Comparison of ENCODE assay signal across 5 worm cellular contexts in genomic region chrV:14200086-14200485, ce11.
A peak's percentile ranks its signal among the peaks of the same experiment; 100 is the strongest.
TF ChIP-seq lines count a peak whose summit lies in the region.

No protein-coding gene starts in this region.

TF ChIP-seq in whole organism, L1 larva, 84 proteins besides CTCF, POLR2A, EP300 and RAD21 (continued from another document and continues in another):
- TF ChIP-seq ets-5 (GFP tag; IDR thresholded peaks at IDR 0.05; lab: Robert Waterston, UW) (no peak), hlh-17 (GFP tag; optimal IDR thresholded peaks at IDR 0.05; lab: Kevin White, UChicago; ENCODE audit: borderline replicate concordance) (no peak), ztf-11 (tag; optimal IDR thresholded peaks at IDR 0.05; lab: Kevin White, UChicago) (peak in 1 of 2 experiments; percentile 58), C16A3.4 (tag; optimal IDR thresholded peaks at IDR 0.05; lab: Kevin White, UChicago) (peak; percentile 91), xbp-1 (tag; optimal IDR thresholded peaks at IDR 0.05; lab: Kevin White, UChicago) (peak; percentile 87), ceh-82 (tag; optimal IDR thresholded peaks at IDR 0.05; lab: Kevin White, UChicago) (peak; percentile 84 to 93 (median 90)), nhr-12 (tag; optimal IDR thresholded peaks at IDR 0.05; lab: Kevin White, UChicago) (no peak), nhr-19 (GFP tag; conservative IDR thresholded peaks at IDR 0.05; lab: Robert Waterston, UW) (peak; percentile 90), unc-130 (tag; optimal IDR thresholded peaks at IDR 0.05; lab: Kevin White, UChicago) (peak; percentile 50), sup-37 (GFP tag; optimal IDR thresholded peaks at IDR 0.05; lab: Kevin White, UChicago) (peak; percentile 58), hpl-2 (GFP tag; optimal IDR thresholded peaks at IDR 0.05; lab: Kevin White, UChicago) (peak; percentile 85), nhr-11 (tag; optimal IDR thresholded peaks at IDR 0.05; lab: Kevin White, UChicago) (peak; percentile 93), aha-1 (tag; optimal IDR thresholded peaks at IDR 0.05; lab: Kevin White, UChicago) (peak; percentile 66), nhr-77 (tag; optimal IDR thresholded peaks at IDR 0.05; lab: Kevin White, UChicago) (peak; percentile 93), fkh-8 (tag; optimal IDR thresholded peaks at IDR 0.05; lab: Kevin White, UChicago) (peak; percentile 86), pqm-1 (tag; optimal IDR thresholded peaks at IDR 0.05; lab: Kevin White, UChicago) (no peak), ceh-90 (tag; optimal IDR thresholded peaks at IDR 0.05; lab: Kevin White, UChicago) (no peak), unc-98 (GFP tag; IDR thresholded peaks at IDR 0.05; lab: Robert Waterston, UW) (peak; percentile 74), nhr-76 (tag; optimal IDR thresholded peaks at IDR 0.05; lab: Kevin White, UChicago) (no peak), ceh-8 (GFP tag; optimal IDR thresholded peaks at IDR 0.05; lab: Kevin White, UChicago) (peak; percentile 34), jun-1 (tag; optimal IDR thresholded peaks at IDR 0.05; lab: Kevin White, UChicago) (peak; percentile 85), mdl-1 (tag; optimal IDR thresholded peaks at IDR 0.05; lab: Kevin White, UChicago) (peak in 1 of 2 experiments; percentile 96), skn-1 (tag; optimal IDR thresholded peaks at IDR 0.05; lab: Kevin White, UChicago) (peak; percentile 98), lir-3 (tag; optimal IDR thresholded peaks at IDR 0.05; lab: Kevin White, UChicago; ENCODE audit: poor library complexity) (peak; percentile 79), unc-86 (tag; optimal IDR thresholded peaks at IDR 0.05; lab: Kevin White, UChicago) (peak; percentile 57), C34B4.2 (tag; optimal IDR thresholded peaks at IDR 0.05; lab: Kevin White, UChicago) (no peak)

TF ChIP-seq in whole organism, L2 larva, 48 proteins besides CTCF, POLR2A, EP300 and RAD21 (continued from another document):
- peak; percentile 26 for TF ChIP-seq nhr-77 (tag; optimal IDR thresholded peaks at IDR 0.05; lab: Kevin White, UChicago)
- TF ChIP-seq lin-39 (tag; optimal IDR thresholded peaks at IDR 0.05; lab: Kevin White, UChicago) = no peak
- no peak for TF ChIP-seq ztf-1 (GFP tag; conservative IDR thresholded peaks at IDR 0.05; lab: Robert Waterston, UW)
- no peak for TF ChIP-seq peb-1 (tag; optimal IDR thresholded peaks at IDR 0.05; lab: Kevin White, UChicago)
- TF ChIP-seq nhr-12 (tag; optimal IDR thresholded peaks at IDR 0.05; lab: Kevin White, UChicago) = peak; percentile 30
- peak; percentile 77 for TF ChIP-seq lin-11 (tag; optimal IDR thresholded peaks at IDR 0.05; lab: Kevin White, UChicago)
- TF ChIP-seq alr-1 (tag; optimal IDR thresholded peaks at IDR 0.05; lab: Kevin White, UChicago) = no peak
- TF ChIP-seq mab-5 (tag; optimal IDR thresholded peaks at IDR 0.05; lab: Kevin White, UChicago) = peak; percentile 66

TF ChIP-seq in whole organism, L3 larva, 47 proteins besides CTCF, POLR2A, EP300 and RAD21 (continued from another document):
- TF ChIP-seq nfya-1 (tag; optimal IDR thresholded peaks at IDR 0.05; lab: Kevin White, UChicago; ENCODE audit: insufficient read depth) = peak; percentile 93
- TF ChIP-seq fkh-10 (GFP tag; optimal IDR thresholded peaks at IDR 0.05; lab: Kevin White, UChicago) = peak; percentile 11
- TF ChIP-seq fos-1 (tag; optimal IDR thresholded peaks at IDR 0.05; lab: Kevin White, UChicago) = no peak
- TF ChIP-seq mml-1 (tag; optimal IDR thresholded peaks at IDR 0.05; lab: Kevin White, UChicago) = no peak

TF ChIP-seq in whole organism, L4 larva, 104 proteins besides CTCF, POLR2A, EP300 and RAD21 (continued from another document and continues in another):
- TF ChIP-seq lim-7 (GFP tag; IDR thresholded peaks at IDR 0.05; lab: Robert Waterston, UW) (0 out of 2 replicates have a peak, but pooled peaks have one; percentile 29), snpc-4 (tag; optimal IDR thresholded peaks at IDR 0.05; lab: Kevin White, UChicago) (peak; percentile 45), gei-8 (GFP tag; optimal IDR thresholded peaks at IDR 0.05; lab: Kevin White, UChicago) (no peak), ZK337.2 (GFP tag; IDR thresholded peaks at IDR 0.05; lab: Robert Waterston, UW) (no peak), tag-97 (GFP tag; IDR thresholded peaks at IDR 0.05; lab: Robert Waterston, UW) (no peak), zag-1 (tag; optimal IDR thresholded peaks at IDR 0.05; lab: Kevin White, UChicago) (no peak), F37D6.2 (tag; optimal IDR thresholded peaks at IDR 0.05; lab: Kevin White, UChicago) (peak; percentile 61), daf-19 (GFP tag; conservative IDR thresholded peaks at IDR 0.05; lab: Robert Waterston, UW) (0 out of 2 replicates have a peak, but pooled peaks have one; percentile 13), F44E2.7 (GFP tag; IDR thresholded peaks at IDR 0.05; lab: Robert Waterston, UW) (no peak), egl-43 (GFP tag; IDR thresholded peaks at IDR 0.05; lab: Robert Waterston, UW) (peak; percentile 68), madf-5 (GFP tag; IDR thresholded peaks at IDR 0.05; lab: Robert Waterston, UW) (no peak), zfp-3 (GFP tag; conservative IDR thresholded peaks at IDR 0.05; lab: Robert Waterston, UW) (peak; percentile 87), ces-1 (GFP tag; optimal IDR thresholded peaks at IDR 0.05; lab: Kevin White, UChicago) (no peak), aly-2 (tag; optimal IDR thresholded peaks at IDR 0.05; lab: Kevin White, UChicago) (no peak), hlh-30 (tag; optimal IDR thresholded peaks at IDR 0.05; lab: Kevin White, UChicago; ENCODE audit: insufficient read depth) (peak; percentile 97), lsy-2 (tag; optimal IDR thresholded peaks at IDR 0.05; lab: Kevin White, UChicago) (peak; percentile 87 to 90), nhr-48 (tag; optimal IDR thresholded peaks at IDR 0.05; lab: Kevin White, UChicago) (peak; percentile 90), nhr-42 (GFP tag; IDR thresholded peaks at IDR 0.05; lab: Robert Waterston, UW) (peak; percentile 83), lin-38 (GFP tag; IDR thresholded peaks at IDR 0.05; lab: Robert Waterston, UW) (peak; percentile 71), daf-12 (tag; optimal IDR thresholded peaks at IDR 0.05; lab: Kevin White, UChicago) (no peak), Y105C5A.15 (GFP tag; IDR thresholded peaks at IDR 0.05; lab: Robert Waterston, UW) (no peak), unc-62 (GFP tag; optimal IDR thresholded peaks at IDR 0.05 in 1 of 2; lab: Kevin White, UChicago) (peak in 1 of 2 experiments; percentile 99), unc-62 (tag; optimal IDR thresholded peaks at IDR 0.05; lab: Kevin White, UChicago) (no peak), ztf-7 (tag; optimal IDR thresholded peaks at IDR 0.05; lab: Kevin White, UChicago) (peak; percentile 26), zfp-2 (tag; optimal IDR thresholded peaks at IDR 0.05; lab: Kevin White, UChicago) (peak; percentile 18), mdt-29 (GFP tag; IDR thresholded peaks at IDR 0.05; lab: Robert Waterston, UW) (peak; percentile 87), pha-4 (GFP tag; IDR thresholded peaks at IDR 0.05; lab: Robert Waterston, UW) (peak; percentile 84), pha-4 (tag; optimal IDR thresholded peaks at IDR 0.05; lab: Kevin White, UChicago) (peak; percentile 72), ceh-44 (GFP tag; IDR thresholded peaks at IDR 0.05; lab: Robert Waterston, UW) (no peak), spr-1 (tag; optimal IDR thresholded peaks at IDR 0.05; lab: Kevin White, UChicago) (peak; percentile 88), hlh-11 (tag; optimal IDR thresholded peaks at IDR 0.05; lab: Kevin White, UChicago) (peak; percentile 99), ceh-20 (GFP tag; IDR thresholded peaks at IDR 0.05; lab: Robert Waterston, UW) (peak; percentile 85), F49E8.2 (tag; optimal IDR thresholded peaks at IDR 0.05; lab: Kevin White, UChicago; ENCODE audit: borderline replicate concordance) (no peak), snpc-1.2 (GFP tag; IDR thresholded peaks at IDR 0.05; lab: Robert Waterston, UW) (no peak), nhr-41 (GFP tag; IDR thresholded peaks at IDR 0.05; lab: Robert Waterston, UW) (peak; percentile 72; the same call in 1 of the 2 replicates), vab-7 (GFP tag; IDR thresholded peaks at IDR 0.05; lab: Robert Waterston, UW) (peak; percentile 47; the same call in 1 of the 2 replicates), php-3 (GFP tag; IDR thresholded peaks at IDR 0.05; lab: Robert Waterston, UW) (no peak), daf-16 (GFP tag; optimal IDR thresholded peaks at IDR 0.05; lab: Kevin White, UChicago) (peak; percentile 12 to 76), daf-16 (tag; optimal IDR thresholded peaks at IDR 0.05; lab: Kevin White, UChicago) (peak; percentile 86), arid-1 (GFP tag; conservative IDR thresholded peaks at IDR 0.05; lab: Robert Waterston, UW) (peak; percentile 62; the same call in 1 of the 2 replicates), spr-3 (GFP tag; optimal IDR thresholded peaks at IDR 0.05; lab: Kevin White, UChicago) (no peak), lin-39 (tag; optimal IDR thresholded peaks at IDR 0.05; lab: Kevin White, UChicago) (peak; percentile 21), Y75B8A.6 (GFP tag; IDR thresholded peaks at IDR 0.05; lab: Robert Waterston, UW) (peak; percentile 63; the same call in 1 of the 2 replicates), T20F7.1 (GFP tag; optimal IDR thresholded peaks at IDR 0.05; lab: Kevin White, UChicago) (peak; percentile 83), unc-39 (tag; optimal IDR thresholded peaks at IDR 0.05; lab: Kevin White, UChicago) (no peak), dmd-8 (GFP tag; IDR thresholded peaks at IDR 0.05; lab: Robert Waterston, UW) (no peak), nhr-10 (tag; optimal IDR thresholded peaks at IDR 0.05; lab: Kevin White, UChicago) (peak; percentile 98), mxl-2 (GFP tag; conservative IDR thresholded peaks at IDR 0.05; lab: Robert Waterston, UW) (no peak)

TF ChIP-seq in whole organism, young adult, 124 proteins besides CTCF, POLR2A, EP300 and RAD21 (continued from another document and continues in another):
- TF ChIP-seq him-1 (tag; optimal IDR thresholded peaks at IDR 0.05; lab: Kevin White, UChicago) = no peak
- no peak for TF ChIP-seq bed-2 (GFP tag; IDR thresholded peaks at IDR 0.05; lab: Robert Waterston, UW)
- TF ChIP-seq ztf-26 (tag; optimal IDR thresholded peaks at IDR 0.05; lab: Kevin White, UChicago) = peak; percentile 83
- no peak for TF ChIP-seq rec-8 (tag; optimal IDR thresholded peaks at IDR 0.05; lab: Kevin White, UChicago)
- no peak for TF ChIP-seq zim-3 (tag; optimal IDR thresholded peaks at IDR 0.05; lab: Kevin White, UChicago)
- TF ChIP-seq tbx-9 (tag; optimal IDR thresholded peaks at IDR 0.05; lab: Kevin White, UChicago; ENCODE audit: borderline replicate concordance) = no peak
- TF ChIP-seq ztf-3 (GFP tag; optimal IDR thresholded peaks at IDR 0.05; lab: Kevin White, UChicago) = peak; percentile 53
- no peak for TF ChIP-seq ztf-25 (GFP tag; IDR thresholded peaks at IDR 0.05; lab: Robert Waterston, UW)
- TF ChIP-seq somi-1 (GFP tag; optimal IDR thresholded peaks at IDR 0.05; lab: Kevin White, UChicago) = peak; percentile 94
- TF ChIP-seq hlh-26 (GFP tag; conservative IDR thresholded peaks at IDR 0.05; lab: Robert Waterston, UW) = no peak
- TF ChIP-seq hlh-12 (tag; optimal IDR thresholded peaks at IDR 0.05; lab: Kevin White, UChicago) = no peak
- peak; percentile 19 for TF ChIP-seq F22D6.2 (tag; optimal IDR thresholded peaks at IDR 0.05; lab: Kevin White, UChicago)
- TF ChIP-seq ceh-40 (GFP tag; IDR thresholded peaks at IDR 0.05; lab: Robert Waterston, UW) = no peak
- peak; percentile 86 for TF ChIP-seq ceh-27 (GFP tag; optimal IDR thresholded peaks at IDR 0.05; lab: Kevin White, UChicago)
- TF ChIP-seq Y53G8AR.9 (GFP tag; conservative IDR thresholded peaks at IDR 0.05; lab: Robert Waterston, UW) = 0 out of 2 replicates have a peak, but pooled peaks have one; percentile 27
- TF ChIP-seq hmg-1.2 (GFP tag; IDR thresholded peaks at IDR 0.05; lab: Robert Waterston, UW) = peak; percentile 96
- peak; percentile 20; the same call in 1 of the 2 replicates for TF ChIP-seq lir-1 (GFP tag; conservative IDR thresholded peaks at IDR 0.05; lab: Robert Waterston, UW)
- no peak for TF ChIP-seq Y79H2A.3 (GFP tag; conservative IDR thresholded peaks at IDR 0.05; lab: Robert Waterston, UW)
- peak; percentile 90 for TF ChIP-seq lin-40 (tag; optimal IDR thresholded peaks at IDR 0.05; lab: Kevin White, UChicago)
- no peak for TF ChIP-seq ceh-91 (GFP tag; IDR thresholded peaks at IDR 0.05; lab: Robert Waterston, UW)
- no peak for TF ChIP-seq xnd-1 (tag; optimal IDR thresholded peaks at IDR 0.05; lab: Kevin White, UChicago)
- no peak for TF ChIP-seq sdz-38 (tag; optimal IDR thresholded peaks at IDR 0.05; lab: Kevin White, UChicago)
- TF ChIP-seq pha-4 (tag; optimal IDR thresholded peaks at IDR 0.05; lab: Kevin White, UChicago) = peak; percentile 96
- TF ChIP-seq nhr-27 (tag; optimal IDR thresholded peaks at IDR 0.05; lab: Kevin White, UChicago) = no peak
- TF ChIP-seq nhr-120 (GFP tag; IDR thresholded peaks at IDR 0.05; lab: Robert Waterston, UW) = no peak
- no peak for TF ChIP-seq aptf-3 (GFP tag; IDR thresholded peaks at IDR 0.05; lab: Robert Waterston, UW)
- no peak for TF ChIP-seq dpff-1 (tag; optimal IDR thresholded peaks at IDR 0.05; lab: Kevin White, UChicago)
- no peak for TF ChIP-seq snpc-1.1 (tag; optimal IDR thresholded peaks at IDR 0.05; lab: Kevin White, UChicago; ENCODE audit: insufficient read depth)
- TF ChIP-seq attf-5 (GFP tag; optimal IDR thresholded peaks at IDR 0.05; lab: Kevin White, UChicago) = peak; percentile 97
- 0 out of 2 replicates have a peak, but pooled peaks have one; percentile 6 for TF ChIP-seq Y67H2A.10 (GFP tag; conservative IDR thresholded peaks at IDR 0.05; lab: Robert Waterston, UW)
- no peak for TF ChIP-seq snpc-3.4 (tag; optimal IDR thresholded peaks at IDR 0.05; lab: Kevin White, UChicago)
- no peak for TF ChIP-seq rpc-1 (optimal IDR thresholded peaks at IDR 0.05; lab: Kevin White, UChicago)
- no peak for TF ChIP-seq rpc-1 (tag; optimal IDR thresholded peaks at IDR 0.05; lab: Kevin White, UChicago)
- peak; percentile 78 for TF ChIP-seq mcd-1 (GFP tag; IDR thresholded peaks at IDR 0.05; lab: Robert Waterston, UW)
- TF ChIP-seq K12H6.12 (tag; optimal IDR thresholded peaks at IDR 0.05; lab: Kevin White, UChicago) = peak; percentile 97
- peak; percentile 87 for TF ChIP-seq chd-7 (tag; optimal IDR thresholded peaks at IDR 0.05; lab: Kevin White, UChicago)
- no peak for TF ChIP-seq egl-44 (GFP tag; IDR thresholded peaks at IDR 0.05; lab: Robert Waterston, UW)
- TF ChIP-seq mxl-1 (tag; optimal IDR thresholded peaks at IDR 0.05; lab: Kevin White, UChicago) = no peak
- no peak for TF ChIP-seq hrde-1 (tag; optimal IDR thresholded peaks at IDR 0.05; lab: Kevin White, UChicago; ENCODE audit: borderline replicate concordance)
- TF ChIP-seq zfh-2 (GFP tag; conservative IDR thresholded peaks at IDR 0.05; lab: Robert Waterston, UW) = peak; percentile 94
- TF ChIP-seq dpl-1 (GFP tag; optimal IDR thresholded peaks at IDR 0.05; lab: Kevin White, UChicago) = no peak
- peak; percentile 35 for TF ChIP-seq die-1 (tag; optimal IDR thresholded peaks at IDR 0.05; lab: Kevin White, UChicago)
- no peak for TF ChIP-seq F39B2.1 (GFP tag; IDR thresholded peaks at IDR 0.05; lab: Robert Waterston, UW)
- TF ChIP-seq cebp-2 (GFP tag; IDR thresholded peaks at IDR 0.05; lab: Robert Waterston, UW) = no peak
- peak; percentile 82 for TF ChIP-seq pbrm-1 (GFP tag; IDR thresholded peaks at IDR 0.05; lab: Robert Waterston, UW)
- TF ChIP-seq unc-62 (GFP tag; optimal IDR thresholded peaks at IDR 0.05; lab: Kevin White, UChicago) = peak; percentile 36
- TF ChIP-seq B0336.3 (GFP tag; IDR thresholded peaks at IDR 0.05; lab: Robert Waterston, UW) = peak; percentile 83
- TF ChIP-seq efl-1 (GFP tag; optimal IDR thresholded peaks at IDR 0.05; lab: Kevin White, UChicago) = no peak
- peak; percentile 93 for TF ChIP-seq atf-7 (tag; optimal IDR thresholded peaks at IDR 0.05; lab: Kevin White, UChicago)
- peak; percentile 16 for TF ChIP-seq T07F8.4 (tag; optimal IDR thresholded peaks at IDR 0.05; lab: Kevin White, UChicago)
- TF ChIP-seq athp-1 (tag; optimal IDR thresholded peaks at IDR 0.05; lab: Kevin White, UChicago) = peak; percentile 41
- TF ChIP-seq K11D2.4 (GFP tag; IDR thresholded peaks at IDR 0.05; lab: Robert Waterston, UW) = peak; percentile 80
- TF ChIP-seq let-526 (GFP tag; IDR thresholded peaks at IDR 0.05; lab: Robert Waterston, UW) = peak; percentile 76
- no peak for TF ChIP-seq sptf-2 (GFP tag; optimal IDR thresholded peaks at IDR 0.05; lab: Kevin White, UChicago)
- peak; percentile 45 for TF ChIP-seq ets-4 (GFP tag; optimal IDR thresholded peaks at IDR 0.05; lab: Kevin White, UChicago)
- TF ChIP-seq egl-18 (GFP tag; IDR thresholded peaks at IDR 0.05; lab: Robert Waterston, UW) = no peak
